Worm (Caenorhabditis elegans): ENCODE results near the gene exc-7.

Gene exc-7

DNA sequence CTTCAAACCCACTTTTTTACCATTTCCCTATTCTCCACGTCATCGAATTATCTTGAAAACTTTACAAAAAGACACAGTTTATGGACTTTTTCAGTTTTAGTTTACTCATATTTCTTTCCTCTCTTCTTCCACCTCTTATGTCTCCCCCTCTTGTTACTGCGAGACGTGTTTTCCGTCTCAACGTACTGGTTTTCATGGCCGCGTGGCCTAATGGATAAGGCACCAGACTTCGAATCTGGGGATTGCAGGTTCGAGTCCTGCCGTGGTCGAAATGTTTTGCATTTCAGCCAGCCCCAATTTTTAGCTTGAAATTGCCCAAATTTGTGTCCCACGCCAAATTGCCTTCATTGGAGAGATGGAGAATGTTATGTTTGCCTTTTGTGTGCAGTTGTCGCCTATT is 9.7 kb upstream of the exc-7 start (continued):
- TF ChIP-seq madf-10 (tag; optimal IDR thresholded peaks at IDR 0.05) = peak; percentile 53
- TF ChIP-seq hlh-12 (tag; optimal IDR thresholded peaks at IDR 0.05) = no peak
- no peak for TF ChIP-seq tbx-9 (tag; optimal IDR thresholded peaks at IDR 0.05; ENCODE audit: borderline replicate concordance)
- 0 out of 2 replicates have a peak, but pooled peaks have one; percentile 55 for TF ChIP-seq K11D2.4 (GFP tag; IDR thresholded peaks at IDR 0.05)
- peak; percentile 65; the same call in 1 of the 2 replicates for TF ChIP-seq Y53G8AR.9 (GFP tag; conservative IDR thresholded peaks at IDR 0.05)

- TF ChIP-seq F10E7.11 (tag; optimal IDR thresholded peaks at IDR 0.05) (no peak), attf-6 (GFP tag; IDR thresholded peaks at IDR 0.05) (no peak), snpc-1.3 (tag; optimal IDR thresholded peaks at IDR 0.05; ENCODE audit: insufficient read depth) (no peak), F55B11.4 (tag; optimal IDR thresholded peaks at IDR 0.05; ENCODE audit: borderline replicate concordance, insufficient read depth) (no peak), lin-40 (tag; optimal IDR thresholded peaks at IDR 0.05) (no peak), mes-4 (tag; optimal IDR thresholded peaks at IDR 0.05) (no peak), hmg-1.2 (GFP tag; IDR thresholded peaks at IDR 0.05) (no peak), F57A8.1 (GFP tag; optimal IDR thresholded peaks at IDR 0.05) (no peak), dpl-1 (GFP tag; optimal IDR thresholded peaks at IDR 0.05) (no peak), egl-44 (GFP tag; IDR thresholded peaks at IDR 0.05) (no peak), lag-1 (GFP tag; IDR thresholded peaks at IDR 0.05) (no peak), ceh-79 (tag; optimal IDR thresholded peaks at IDR 0.05) (no peak)
These were observed 2.4 kb upstream of the exc-7 start for ce11 chrII:9573412-9573811.

ce11 chrII:9574406-9574805 is 1.4 kb upstream of the exc-7 start:
- TF ChIP-seq nhr-90 (tag; optimal IDR thresholded peaks at IDR 0.05) (no peak), xnd-1 (tag; optimal IDR thresholded peaks at IDR 0.05) (no peak), madf-3 (GFP tag; IDR thresholded peaks at IDR 0.05) (no peak), egl-18 (GFP tag; IDR thresholded peaks at IDR 0.05) (0 out of 2 replicates have a peak, but pooled peaks have one; percentile 27), zfh-2 (GFP tag; conservative IDR thresholded peaks at IDR 0.05) (0 out of 2 replicates have a peak, but pooled peaks have one; percentile 16), rpc-1 (optimal IDR thresholded peaks at IDR 0.05) (no peak), rpc-1 (tag; optimal IDR thresholded peaks at IDR 0.05) (no peak), ceh-27 (GFP tag; optimal IDR thresholded peaks at IDR 0.05) (peak; percentile 14), aptf-3 (GFP tag; IDR thresholded peaks at IDR 0.05) (no peak), ztf-26 (tag; optimal IDR thresholded peaks at IDR 0.05) (no peak), snpc-1.3 (tag; optimal IDR thresholded peaks at IDR 0.05; ENCODE audit: insufficient read depth) (no peak), chd-7 (tag; optimal IDR thresholded peaks at IDR 0.05) (peak; percentile 13), pha-4 (tag; optimal IDR thresholded peaks at IDR 0.05) (no peak), athp-1 (tag; optimal IDR thresholded peaks at IDR 0.05) (no peak), sdz-38 (tag; optimal IDR thresholded peaks at IDR 0.05) (no peak), bed-2 (GFP tag; IDR thresholded peaks at IDR 0.05) (no peak), pbrm-1 (GFP tag; IDR thresholded peaks at IDR 0.05) (no peak), unc-130 (GFP tag; optimal IDR thresholded peaks at IDR 0.05) (no peak), him-1 (tag; optimal IDR thresholded peaks at IDR 0.05) (no peak), C17E4.6 (GFP tag; IDR thresholded peaks at IDR 0.05) (no peak), ceh-79 (tag; optimal IDR thresholded peaks at IDR 0.05) (no peak), madf-10 (tag; optimal IDR thresholded peaks at IDR 0.05) (no peak), F49E8.2 (tag; optimal IDR thresholded peaks at IDR 0.05; ENCODE audit: insufficient read depth) (no peak), ztf-6 (GFP tag; IDR thresholded peaks at IDR 0.05) (no peak), mes-4 (tag; optimal IDR thresholded peaks at IDR 0.05) (no peak), ztf-25 (GFP tag; IDR thresholded peaks at IDR 0.05) (no peak), zim-3 (tag; optimal IDR thresholded peaks at IDR 0.05) (no peak), ceh-40 (GFP tag; IDR thresholded peaks at IDR 0.05) (no peak), let-526 (GFP tag; IDR thresholded peaks at IDR 0.05) (no peak), B0336.3 (GFP tag; IDR thresholded peaks at IDR 0.05) (no peak), egl-44 (GFP tag; IDR thresholded peaks at IDR 0.05) (no peak), F33H1.4 (GFP tag; IDR thresholded peaks at IDR 0.05) (no peak)
